Fruit fly (Drosophila melanogaster): ENCODE measurements around the gene chas.

The chas gene

DNA sequence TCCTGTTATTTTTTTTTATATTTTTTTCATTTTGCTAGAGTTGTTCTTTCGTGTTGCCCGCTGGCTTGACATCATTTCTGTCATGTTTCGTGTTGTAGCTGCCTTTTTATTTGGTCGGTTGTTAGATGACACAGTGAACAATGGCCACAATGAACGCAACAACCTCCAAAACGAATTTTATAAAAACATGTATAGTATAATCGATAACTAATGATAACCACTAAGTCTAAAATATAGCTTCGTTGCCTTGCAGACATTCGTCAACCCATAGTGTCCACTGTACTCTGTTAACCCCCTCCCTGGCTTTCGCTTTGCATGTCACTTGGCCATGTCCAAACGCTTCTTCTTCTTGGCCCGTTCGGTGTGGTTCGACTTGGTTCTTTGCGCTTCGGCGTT lies 15.2 kb upstream of the chas start (continued):
- TF ChIP-seq CG2678 (tag; optimal IDR thresholded peaks at IDR 0.05) (peak; percentile 71), gsb (GFP tag; IDR thresholded peaks at IDR 0.05) (peak; percentile 66), Sox102F (GFP tag; optimal IDR thresholded peaks at IDR 0.05) (peak; percentile 72), Hr39 (optimal IDR thresholded peaks at IDR 0.05) (no peak), sr (GFP tag; IDR thresholded peaks at IDR 0.05) (peak; percentile 52; the same call in 1 of the 3 replicates), maf-S (GFP tag; optimal IDR thresholded peaks at IDR 0.05) (peak; percentile 62), Xbp1 (GFP tag; optimal IDR thresholded peaks at IDR 0.05) (peak; percentile 63), CG14860 (GFP tag; IDR thresholded peaks at IDR 0.05; ENCODE audit: partially characterized antibody) (no peak), fd102C (GFP tag; optimal IDR thresholded peaks at IDR 0.05) (no peak), Blimp-1 (GFP tag; optimal IDR thresholded peaks at IDR 0.05) (peak; percentile 75), Fer3 (tag; optimal IDR thresholded peaks at IDR 0.05) (peak; percentile 68), bab2 (GFP tag; optimal IDR thresholded peaks at IDR 0.05) (peak; percentile 71), Tbp (GFP tag; optimal IDR thresholded peaks at IDR 0.05) (no peak), CG32767 (GFP tag; IDR thresholded peaks at IDR 0.05) (no peak; the same call in 1 of the 2 replicates), vfl (GFP tag; optimal IDR thresholded peaks at IDR 0.05) (no peak), dimm (GFP tag; IDR thresholded peaks at IDR 0.05) (peak; percentile 67; the same call in 1 of the 2 replicates), CG15269 (tag; optimal IDR thresholded peaks at IDR 0.05) (peak; percentile 70), gce (GFP tag; IDR thresholded peaks at IDR 0.05) (peak; percentile 88), CG10543 (GFP tag; optimal IDR thresholded peaks at IDR 0.05) (peak; percentile 37), zfh2 (GFP tag; optimal IDR thresholded peaks at IDR 0.05) (peak; percentile 65), onecut (GFP tag; IDR thresholded peaks at IDR 0.05) (peak; percentile 66), CG4328 (GFP tag; optimal IDR thresholded peaks at IDR 0.05) (peak; percentile 39), crp (GFP tag; optimal IDR thresholded peaks at IDR 0.05) (no peak), Atf6 (GFP tag; IDR thresholded peaks at IDR 0.05) (peak; percentile 75), bsh (GFP tag; optimal IDR thresholded peaks at IDR 0.05) (peak; percentile 13 to 84), emc (GFP tag; optimal IDR thresholded peaks at IDR 0.05) (peak; percentile 8), CG16779 (GFP tag; IDR thresholded peaks at IDR 0.05) (peak; percentile 70; the same call in 1 of the 2 replicates), Ssrp (tag; optimal IDR thresholded peaks at IDR 0.05) (peak; percentile 41), CG34224 (GFP tag; IDR thresholded peaks at IDR 0.05; ENCODE audit: partially characterized antibody) (no peak), gem (tag; optimal IDR thresholded peaks at IDR 0.05) (peak; percentile 59), usp (GFP tag; optimal IDR thresholded peaks at IDR 0.05) (no peak), pho (GFP tag; optimal IDR thresholded peaks at IDR 0.05) (peak; percentile 30), lab (GFP tag; optimal IDR thresholded peaks at IDR 0.05) (peak; percentile 72), pita (GFP tag; optimal IDR thresholded peaks at IDR 0.05) (no peak), CG7928 (GFP tag; optimal IDR thresholded peaks at IDR 0.05) (no peak), CG7745 (tag; optimal IDR thresholded peaks at IDR 0.05) (no peak), HLHmδ (GFP tag; optimal IDR thresholded peaks at IDR 0.05) (no peak), nom (GFP tag; optimal IDR thresholded peaks at IDR 0.05) (no peak), dpn (GFP tag; optimal IDR thresholded peaks at IDR 0.05) (peak; percentile 70 to 76), kah (GFP tag; optimal IDR thresholded peaks at IDR 0.05) (no peak), nmo (GFP tag; optimal IDR thresholded peaks at IDR 0.05) (peak; percentile 43), CG42726 (GFP tag; IDR thresholded peaks at IDR 0.05; ENCODE audit: partially characterized antibody) (no peak), bbx (GFP tag; IDR thresholded peaks at IDR 0.05; ENCODE audit: partially characterized antibody) (no peak), fd96Cb (tag; optimal IDR thresholded peaks at IDR 0.05) (peak; percentile 70), CG9727 (GFP tag; optimal IDR thresholded peaks at IDR 0.05) (peak; percentile 18), tx (GFP tag; optimal IDR thresholded peaks at IDR 0.05) (peak; percentile 66), CG11093 (GFP tag; IDR thresholded peaks at IDR 0.05) (peak; percentile 72; the same call in 2 of the 3 replicates), ase (GFP tag; IDR thresholded peaks at IDR 0.05) (peak; percentile 80), CG11696 (GFP tag; IDR thresholded peaks at IDR 0.05) (peak; percentile 61), CG10431 (GFP tag; optimal IDR thresholded peaks at IDR 0.05) (no peak)

Measured in whole organism, embryonic.